Worm (Caenorhabditis elegans) whole organism, young adult: ENCODE data around the gene exc-9.

Experiments
- B0035.1 ChIP-seq: sonication (generic microtip); optimal IDR thresholded peaks from 2 replicates; lab custom pipeline; 2016; ENCODE audit warnings: missing genetic modification characterization, mild to moderate bottlenecking, missing compliant biosample characterization, missing genotype, missing genetic modification reagents
- B0261.1 ChIP-seq: sonication (generic microtip); optimal IDR thresholded peaks from 2 replicates; lab custom pipeline; 2016; ENCODE audit warnings: mild to moderate bottlenecking, missing genetic modification characterization, moderate library complexity, missing compliant biosample characterization
- B0336.3 ChIP-seq: fragments of 200-800 bp; sonication (Bioruptor generic); IDR thresholded peaks from 2 replicates; pipeline ENCODE4 v1.3.6; 2022; ENCODE audit warnings: missing genetic modification characterization, missing compliant biosample characterization
- C06A6.2 ChIP-seq: fragments of 200-800 bp; sonication (Bioruptor generic); conservative IDR thresholded peaks from 2 replicates; pipeline ENCODE4 v1.3.6; 2022; ENCODE audit warnings: missing genetic modification characterization, missing compliant biosample characterization
- F52B5.7 ChIP-seq: sonication (generic microtip); optimal IDR thresholded peaks from 2 replicates; lab custom pipeline; 2016; ENCODE audit warnings: mild to moderate bottlenecking, missing genetic modification characterization, missing compliant biosample characterization
- F57A8.1 ChIP-seq: fragments of 200-800 bp; sonication (Bioruptor generic); optimal IDR thresholded peaks from 2 replicates; lab custom pipeline; 2018; ENCODE audit warnings: mild to moderate bottlenecking, missing genetic modification characterization, moderate library complexity, missing compliant biosample characterization
- F57C9.4 ChIP-seq: sonication (generic microtip); optimal IDR thresholded peaks from 2 replicates; lab custom pipeline; 2017; ENCODE audit warnings: mild to moderate bottlenecking, missing genetic modification characterization, missing compliant biosample characterization
- K11D2.4 ChIP-seq: fragments of 200-800 bp; sonication (Bioruptor generic); IDR thresholded peaks from 2 replicates; pipeline ENCODE4 v1.3.6; 2022; ENCODE audit warnings: missing genetic modification reagents, missing genetic modification characterization, missing compliant biosample characterization
- atf-7 ChIP-seq: sonication (generic microtip); optimal IDR thresholded peaks from 2 replicates; lab custom pipeline; 2017; ENCODE audit warnings: mild to moderate bottlenecking, missing genetic modification characterization, missing compliant biosample characterization
- athp-1 ChIP-seq: sonication (generic microtip); optimal IDR thresholded peaks from 2 replicates; lab custom pipeline; 2017; ENCODE audit warnings: mild to moderate bottlenecking, missing genetic modification characterization, missing compliant biosample characterization
- bed-2 ChIP-seq: fragments of 200-800 bp; sonication (Bioruptor generic); IDR thresholded peaks from 2 replicates; pipeline ENCODE4 v1.3.6; 2022; ENCODE audit warnings: missing genetic modification reagents, missing genetic modification characterization, missing compliant biosample characterization
- cebp-2 ChIP-seq: fragments of 200-800 bp; sonication (Bioruptor generic); IDR thresholded peaks from 2 replicates; pipeline ENCODE4 v1.3.6; 2022; ENCODE audit warnings: missing genetic modification characterization, missing compliant biosample characterization
- ceh-100 ChIP-seq: fragments of 200-800 bp; sonication (Bioruptor generic); IDR thresholded peaks from 2 replicates; pipeline ENCODE4 v1.3.6; 2022; ENCODE audit warnings: missing genetic modification reagents, missing genetic modification characterization, missing compliant biosample characterization
- ceh-27 ChIP-seq: fragments of 200-800 bp; sonication (Bioruptor generic); optimal IDR thresholded peaks from 2 replicates; lab custom pipeline; 2018; ENCODE audit warnings: mild to moderate bottlenecking, missing genetic modification characterization, moderate library complexity, missing compliant biosample characterization
- ceh-79 ChIP-seq: sonication (generic microtip); optimal IDR thresholded peaks from 2 replicates; lab custom pipeline; 2017; ENCODE audit warnings: mild to moderate bottlenecking, missing genetic modification characterization, missing compliant biosample characterization
- chd-7 ChIP-seq: sonication (generic microtip); optimal IDR thresholded peaks from 2 replicates; lab custom pipeline; 2016; ENCODE audit warnings: mild to moderate bottlenecking, missing genetic modification characterization, moderate library complexity, missing compliant biosample characterization
- dox-1 ChIP-seq: fragments of 200-800 bp; sonication (Bioruptor generic); IDR thresholded peaks from 2 replicates; pipeline ENCODE4 v1.3.6; 2022; ENCODE audit warnings: missing genetic modification reagents, missing genetic modification characterization, missing compliant biosample characterization
- dpff-1 ChIP-seq: sonication (generic microtip); optimal IDR thresholded peaks from 2 replicates; lab custom pipeline; 2017; ENCODE audit warnings: mild to moderate bottlenecking, missing genetic modification characterization, missing compliant biosample characterization
- egl-18 ChIP-seq: fragments of 200-800 bp; sonication (Bioruptor generic); IDR thresholded peaks from 2 replicates; pipeline ENCODE4 v1.3.6; 2022; ENCODE audit warnings: missing genetic modification reagents, missing genetic modification characterization, missing compliant biosample characterization
- egl-44 ChIP-seq: fragments of 200-800 bp; sonication (Bioruptor generic); IDR thresholded peaks from 2 replicates; pipeline ENCODE4 v1.3.6; 2022; ENCODE audit warnings: missing genetic modification reagents, missing genetic modification characterization, missing compliant biosample characterization
- ekl-4 ChIP-seq: fragments of 200-800 bp; sonication (Bioruptor generic); IDR thresholded peaks from 2 replicates; pipeline ENCODE4 v1.3.6; 2022; ENCODE audit warnings: missing genetic modification reagents, missing genetic modification characterization, missing compliant biosample characterization
- ets-4 ChIP-seq: fragments of 200-800 bp; sonication (Bioruptor generic); optimal IDR thresholded peaks from 2 replicates; lab custom pipeline; 2018; ENCODE audit warnings: mild to moderate bottlenecking, missing genetic modification characterization, missing compliant biosample characterization
- gei-17 ChIP-seq: fragments of 200-800 bp; sonication (Bioruptor generic); optimal IDR thresholded peaks from 2 replicates; lab custom pipeline; 2018; ENCODE audit warnings: mild to moderate bottlenecking, missing genetic modification characterization, missing compliant biosample characterization
- him-1 ChIP-seq: sonication (generic microtip); optimal IDR thresholded peaks from 2 replicates; lab custom pipeline; 2016; ENCODE audit warnings: missing genotype, missing genetic modification reagents, missing genetic modification characterization, missing compliant biosample characterization
- hlh-26 ChIP-seq: fragments of 200-800 bp; sonication (Bioruptor generic); conservative IDR thresholded peaks from 2 replicates; pipeline ENCODE4 v1.3.6; 2022; ENCODE audit warnings: missing genetic modification reagents, missing genetic modification characterization, missing compliant biosample characterization
- hmg-1.2 ChIP-seq: fragments of 200-800 bp; sonication (Bioruptor generic); IDR thresholded peaks from 2 replicates; pipeline ENCODE4 v1.3.6; 2022; ENCODE audit warnings: missing genetic modification reagents, missing genetic modification characterization, missing compliant biosample characterization
- hmg-20 ChIP-seq: fragments of 200-800 bp; sonication (Bioruptor generic); IDR thresholded peaks from 2 replicates; pipeline ENCODE4 v1.3.6; 2022; ENCODE audit warnings: missing genetic modification reagents, missing genetic modification characterization, missing compliant biosample characterization
- lag-1 ChIP-seq: fragments of 200-800 bp; sonication (Bioruptor generic); IDR thresholded peaks from 2 replicates; pipeline ENCODE4 v1.3.6; 2022; ENCODE audit warnings: missing genetic modification reagents, missing genetic modification characterization, missing compliant biosample characterization
- lin-40 ChIP-seq: sonication (generic microtip); optimal IDR thresholded peaks from 2 replicates; lab custom pipeline; 2016; ENCODE audit warnings: missing genetic modification characterization, mild to moderate bottlenecking, missing compliant biosample characterization, missing genotype, missing genetic modification reagents
- lin-54 ChIP-seq: fragments of 200-800 bp; sonication (Bioruptor generic); optimal IDR thresholded peaks from 2 replicates; lab custom pipeline; 2018; ENCODE audit warnings: mild to moderate bottlenecking, missing genetic modification characterization, missing compliant biosample characterization
- lir-1 ChIP-seq: fragments of 200-800 bp; sonication (Bioruptor generic); conservative IDR thresholded peaks from 2 replicates; pipeline ENCODE4 v1.3.6; 2022; ENCODE audit warnings: missing genetic modification reagents, missing genetic modification characterization, missing compliant biosample characterization
- lsl-1 ChIP-seq: fragments of 200-800 bp; sonication (Bioruptor generic); optimal IDR thresholded peaks from 2 replicates; lab custom pipeline; 2018; ENCODE audit warnings: mild to moderate bottlenecking, missing genetic modification characterization, moderate library complexity, missing compliant biosample characterization
- lsy-27 ChIP-seq: sonication (generic microtip); optimal IDR thresholded peaks from 2 replicates; lab custom pipeline; 2017; ENCODE audit warnings: missing genetic modification characterization, mild to moderate bottlenecking, missing compliant biosample characterization, antibody characterized with exemption, missing genotype, borderline replicate concordance; ENCODE audit not compliant: insufficient read depth
- madf-3 ChIP-seq: fragments of 200-800 bp; sonication (Bioruptor generic); IDR thresholded peaks from 2 replicates; pipeline ENCODE4 v1.3.6; 2022; ENCODE audit warnings: missing genetic modification reagents, missing genetic modification characterization, missing compliant biosample characterization
- mcd-1 ChIP-seq: fragments of 200-800 bp; sonication (Bioruptor generic); IDR thresholded peaks from 2 replicates; pipeline ENCODE4 v1.3.6; 2022; ENCODE audit warnings: missing genetic modification reagents, missing genetic modification characterization, missing compliant biosample characterization
- mxl-1 ChIP-seq: sonication (generic microtip); optimal IDR thresholded peaks from 2 replicates; lab custom pipeline; 2016; ENCODE audit warnings: missing genetic modification characterization, missing compliant biosample characterization
- nfya-1 ChIP-seq: sonication (generic microtip); optimal IDR thresholded peaks from 2 replicates; lab custom pipeline; 2017; ENCODE audit warnings: antibody characterized with exemption, missing compliant biosample characterization, missing genetic modification characterization, borderline replicate concordance; ENCODE audit not compliant: insufficient read depth
- nhr-90 ChIP-seq: sonication (generic microtip); optimal IDR thresholded peaks from 2 replicates; lab custom pipeline; 2016; ENCODE audit warnings: missing genotype, mild to moderate bottlenecking, missing genetic modification characterization, missing compliant biosample characterization
- rec-8 ChIP-seq, 2 experiments: sonication (generic microtip); optimal IDR thresholded peaks; 2 replicates each; lab custom pipeline; 2016; ENCODE audit warnings: mild to moderate bottlenecking in 2 of 2, missing genetic modification characterization in 2 of 2, missing genetic modification reagents in 2 of 2, missing genotype in 2 of 2, missing biosample characterization in 1 of 2, missing compliant biosample characterization in 1 of 2, moderate library complexity in 1 of 2
- snpc-1.3 ChIP-seq: sonication (generic microtip); optimal IDR thresholded peaks from 2 replicates; lab custom pipeline; 2017; ENCODE audit warnings: missing genetic modification characterization, mild to moderate bottlenecking, missing compliant biosample characterization, antibody characterized with exemption, moderate library complexity, missing genotype, missing genetic modification reagents; ENCODE audit not compliant: insufficient read depth
- sptf-2 ChIP-seq: fragments of 200-800 bp; sonication (Bioruptor generic); optimal IDR thresholded peaks from 2 replicates; lab custom pipeline; 2018; ENCODE audit warnings: mild to moderate bottlenecking, missing genetic modification characterization, missing compliant biosample characterization
- unc-130 ChIP-seq: sonication (generic microtip); optimal IDR thresholded peaks from 2 replicates; lab custom pipeline; 2016; ENCODE audit warnings: missing genetic modification reagents, missing genetic modification characterization, missing compliant biosample characterization
- unc-62 ChIP-seq: fragments of 150-350 bp; optimal IDR thresholded peaks from 2 replicates; lab custom pipeline; 2014; ENCODE audit warnings: missing biosample characterization, missing genetic modification reagents, missing genetic modification characterization
- xnd-1 ChIP-seq: sonication (generic microtip); optimal IDR thresholded peaks from 2 replicates; lab custom pipeline; 2016; ENCODE audit warnings: missing genotype, missing genetic modification reagents, missing genetic modification characterization, missing compliant biosample characterization
- zfh-2 ChIP-seq: fragments of 200-800 bp; sonication (Bioruptor generic); conservative IDR thresholded peaks from 2 replicates; pipeline ENCODE4 v1.3.6; 2022; ENCODE audit warnings: missing genetic modification reagents, missing genetic modification characterization, missing compliant biosample characterization
- ztf-3 ChIP-seq: fragments of 200-800 bp; sonication (Bioruptor generic); optimal IDR thresholded peaks from 2 replicates; lab custom pipeline; 2018; ENCODE audit warnings: mild to moderate bottlenecking, missing genetic modification characterization, missing compliant biosample characterization
- ztf-6 ChIP-seq: fragments of 200-800 bp; sonication (Bioruptor generic); IDR thresholded peaks from 2 replicates; pipeline ENCODE4 v1.3.6; 2022; ENCODE audit warnings: missing genetic modification reagents, missing genetic modification characterization, missing compliant biosample characterization

The exc-9 gene

ce11 chrIV:7924975-7925828 is 15.6 kb downstream of the exc-9 start (continued):
- TF ChIP-seq ztf-6 (no peak), ekl-4 (GFP tag; lab: Robert Waterston, UW) (peak; percentile 69), B0035.1 (tag; lab: Kevin White, UChicago) (no peak), lin-54 (GFP tag; lab: Kevin White, UChicago) (peak; percentile 69), rec-8 (tag; optimal IDR thresholded peaks at IDR 0.05; lab: Kevin White, UChicago) (no peak), unc-62 (GFP tag; lab: Kevin White, UChicago) (no peak), hlh-26 (GFP tag; lab: Robert Waterston, UW) (no peak), snpc-1.3 (tag; lab: Kevin White, UChicago) (peak; percentile 79), lsy-27 (tag; lab: Kevin White, UChicago) (no peak), ets-4 (GFP tag; lab: Kevin White, UChicago) (peak; percentile 12), hmg-1.2 (GFP tag; lab: Robert Waterston, UW) (peak; percentile 29; the same call in 1 of the 2 replicates), bed-2 (GFP tag; lab: Robert Waterston, UW) (no peak), cebp-2 (0 out of 2 replicates have a peak, but pooled peaks have one; percentile 81), lir-1 (no peak), B0261.1 (tag; lab: Kevin White, UChicago) (no peak), mcd-1 (GFP tag; lab: Robert Waterston, UW) (no peak), ceh-79 (tag; lab: Kevin White, UChicago) (no peak), atf-7 (no peak), F57A8.1 (no peak), C06A6.2 (GFP tag; lab: Robert Waterston, UW) (no peak), F52B5.7 (tag; lab: Kevin White, UChicago) (peak; percentile 18), chd-7 (no peak), him-1 (tag; lab: Kevin White, UChicago) (no peak), madf-3 (GFP tag; lab: Robert Waterston, UW) (peak; percentile 24; the same call in 1 of the 2 replicates), egl-44 (no peak), sptf-2 (no peak), ceh-27 (no peak), K11D2.4 (GFP tag; lab: Robert Waterston, UW) (no peak), mxl-1 (no peak), dox-1 (GFP tag; lab: Robert Waterston, UW) (no peak), ztf-3 (GFP tag; lab: Kevin White, UChicago) (no peak), ceh-100 (GFP tag; lab: Robert Waterston, UW) (peak; percentile 29; the same call in 1 of the 2 replicates), egl-18 (GFP tag; lab: Robert Waterston, UW) (no peak), nhr-90 (tag; lab: Kevin White, UChicago) (no peak), gei-17 (GFP tag; lab: Kevin White, UChicago) (no peak), nfya-1 (no peak), xnd-1 (tag; lab: Kevin White, UChicago) (peak; percentile 39), lsl-1 (no peak), F57C9.4 (tag; lab: Kevin White, UChicago) (no peak), unc-130 (GFP tag; lab: Kevin White, UChicago) (peak; percentile 43), athp-1 (no peak), B0336.3 (peak; percentile 80), dpff-1 (no peak), hmg-20 (GFP tag; lab: Robert Waterston, UW) (no peak), lin-40 (no peak), zfh-2 (GFP tag; lab: Robert Waterston, UW) (peak; percentile 52), lag-1 (GFP tag; lab: Robert Waterston, UW) (no peak)
